Fruit fly (Drosophila melanogaster) whole organism, pupa: Measurements from ENCODE around the gene CG2604.

Experiments
- CG10348 ChIP-seq: fragments of 200-800 bp; sonication (Bioruptor generic); IDR thresholded peaks from 2 replicates; pipeline ENCODE4 v1.3.6; 2022; ENCODE audit warnings: missing biosample characterization, missing genetic modification characterization
- CG12605 ChIP-seq: fragments of 200-800 bp; sonication (Bioruptor generic); IDR thresholded peaks from 2 replicates; pipeline ENCODE4 v1.3.6; 2022; ENCODE audit warnings: missing biosample characterization, missing genetic modification characterization
- CG13204 ChIP-seq: fragments of 200-800 bp; sonication (Bioruptor generic); optimal IDR thresholded peaks from 2 replicates; lab custom pipeline; 2018; ENCODE audit warnings: missing biosample characterization, mild to moderate bottlenecking, missing genetic modification characterization, moderate library complexity
- CG14655 ChIP-seq: fragments of 200-800 bp; sonication (Bioruptor generic); optimal IDR thresholded peaks from 3 replicates; lab custom pipeline; 2017; ENCODE audit warnings: mild to moderate bottlenecking, missing biosample characterization, missing genetic modification reagents, missing genetic modification characterization
- CG15710 ChIP-seq: fragments of 200-800 bp; sonication (Bioruptor generic); optimal IDR thresholded peaks from 2 replicates; lab custom pipeline; 2018; ENCODE audit warnings: missing biosample characterization, mild to moderate bottlenecking, missing genetic modification characterization, moderate library complexity
- CG17806 ChIP-seq: fragments of 200-800 bp; sonication (Bioruptor generic); optimal IDR thresholded peaks from 2 replicates; lab custom pipeline; 2018; ENCODE audit warnings: missing biosample characterization, mild to moderate bottlenecking, missing genetic modification characterization, moderate library complexity
- CG32121 ChIP-seq: fragments of 200-800 bp; sonication (Bioruptor generic); IDR thresholded peaks from 2 replicates; pipeline ENCODE4 v1.3.6; 2022; ENCODE audit warnings: missing biosample characterization, missing genetic modification characterization
- CG34367 ChIP-seq: fragments of 200-800 bp; sonication (Bioruptor generic); optimal IDR thresholded peaks from 2 replicates; lab custom pipeline; 2018; ENCODE audit warnings: missing biosample characterization, mild to moderate bottlenecking, missing genetic modification characterization
- CG4496 ChIP-seq: fragments of 200-800 bp; sonication (Bioruptor generic); IDR thresholded peaks from 3 replicates; pipeline ENCODE4 v1.3.6; 2022; ENCODE audit warnings: missing biosample characterization, missing genetic modification characterization
- CG8159 ChIP-seq: fragments of 200-800 bp; sonication (Bioruptor generic); optimal IDR thresholded peaks from 3 replicates; lab custom pipeline; 2018; ENCODE audit warnings: missing biosample characterization, mild to moderate bottlenecking, missing genetic modification characterization, moderate library complexity
- CG8301 ChIP-seq: fragments of 200-800 bp; sonication (Bioruptor generic); optimal IDR thresholded peaks from 2 replicates; lab custom pipeline; 2018; ENCODE audit warnings: missing biosample characterization, mild to moderate bottlenecking, missing genetic modification characterization
- CG9948 ChIP-seq: fragments of 200-800 bp; sonication (Bioruptor generic); optimal IDR thresholded peaks from 2 replicates; lab custom pipeline; 2018; ENCODE audit warnings: missing biosample characterization, mild to moderate bottlenecking, missing genetic modification characterization, moderate library complexity
- D1 ChIP-seq: fragments of 200-800 bp; sonication (Bioruptor generic); optimal IDR thresholded peaks from 2 replicates; lab custom pipeline; 2018; ENCODE audit warnings: missing biosample characterization, mild to moderate bottlenecking, missing genetic modification characterization, moderate library complexity
- EcR ChIP-seq: fragments of 200-800 bp; sonication (Bioruptor generic); optimal IDR thresholded peaks from 3 replicates; lab custom pipeline; 2019; ENCODE audit warnings: missing biosample characterization, missing genetic modification characterization, mild to moderate bottlenecking, moderate library complexity, missing genetic modification reagents
- Ets98B ChIP-seq: fragments of 200-800 bp; sonication (Bioruptor generic); IDR thresholded peaks from 2 replicates; pipeline ENCODE4 v1.3.6; 2022; ENCODE audit warnings: missing biosample characterization, missing genetic modification characterization
- Pif1A ChIP-seq: fragments of 200-800 bp; sonication (Bioruptor generic); optimal IDR thresholded peaks from 3 replicates; lab custom pipeline; 2016; ENCODE audit warnings: missing biosample characterization, missing genetic modification characterization
- Pif1B ChIP-seq: fragments of 200-800 bp; sonication (Bioruptor generic); optimal IDR thresholded peaks from 3 replicates; lab custom pipeline; 2016; ENCODE audit warnings: missing biosample characterization, missing genetic modification characterization
- Snoo ChIP-seq: fragments of 200-800 bp; sonication (Bioruptor generic); optimal IDR thresholded peaks from 3 replicates; lab custom pipeline; 2017; ENCODE audit warnings: missing biosample characterization, mild to moderate bottlenecking, missing genetic modification characterization, inconsistent platforms
- fd96Ca ChIP-seq: fragments of 200-800 bp; sonication (Bioruptor generic); IDR thresholded peaks from 3 replicates; pipeline ENCODE4 v1.3.6; 2022; ENCODE audit warnings: missing biosample characterization, missing genetic modification characterization
- gl ChIP-seq: fragments of 200-800 bp; sonication (Bioruptor generic); optimal IDR thresholded peaks from 2 replicates; lab custom pipeline; 2018; ENCODE audit warnings: missing biosample characterization, mild to moderate bottlenecking, missing genetic modification characterization
- rn ChIP-seq: fragments of 200-800 bp; sonication (Bioruptor generic); IDR thresholded peaks from 2 replicates; pipeline ENCODE4 v1.3.6; 2022; ENCODE audit warnings: missing biosample characterization, missing genetic modification characterization

Gene CG2604

DNA sequence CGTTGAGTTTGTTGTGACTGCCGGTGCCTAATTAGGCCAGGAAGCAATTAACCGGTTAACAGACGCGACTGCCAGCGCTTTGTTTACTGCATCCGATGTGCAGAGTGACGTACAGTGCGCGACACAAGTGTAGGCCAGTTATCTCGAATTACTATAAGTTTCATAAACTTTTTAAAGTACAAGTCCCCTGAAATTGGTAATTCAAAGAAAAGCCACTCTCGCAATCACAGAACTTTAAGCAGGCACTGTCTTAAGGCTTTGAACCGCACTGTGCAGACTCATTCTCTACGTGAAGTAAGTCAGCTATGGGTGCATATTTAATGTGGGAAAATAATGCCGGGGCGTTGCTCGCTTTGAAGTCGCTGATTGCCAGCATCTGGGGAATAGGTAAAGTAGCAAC lies 13.7 kb downstream of the CG2604 start:
- TF ChIP-seq rn (GFP tag; lab: Robert Waterston, UW) (peak; percentile 80; the same call in 1 of the 2 replicates), CG17806 (peak; percentile 87), gl (peak; percentile 81), Ets98B (GFP tag; lab: Robert Waterston, UW) (peak; percentile 95), CG4496 (GFP tag; lab: Robert Waterston, UW) (peak; percentile 96), CG13204 (GFP tag; lab: Kevin White, UChicago) (peak; percentile 74), fd96Ca (GFP tag; lab: Robert Waterston, UW) (peak; percentile 94), CG9948 (tag; lab: Kevin White, UChicago) (peak; percentile 79), CG34367 (peak; percentile 86), CG14655 (peak; percentile 89), Snoo (peak; percentile 76), Pif1B (GFP tag; lab: Kevin White, UChicago) (peak; percentile 87), CG12605 (GFP tag; lab: Robert Waterston, UW) (peak; percentile 91), Pif1A (peak; percentile 93), EcR (GFP tag; lab: Kevin White, UChicago) (peak; percentile 43), CG10348 (peak; percentile 77), CG8301 (tag; lab: Kevin White, UChicago) (peak; percentile 92), CG8159 (tag; lab: Kevin White, UChicago) (peak; percentile 87), CG32121 (peak; percentile 93), CG15710 (tag; lab: Kevin White, UChicago) (peak; percentile 90), D1 (tag; lab: Kevin White, UChicago) (peak; percentile 29)

DNA sequence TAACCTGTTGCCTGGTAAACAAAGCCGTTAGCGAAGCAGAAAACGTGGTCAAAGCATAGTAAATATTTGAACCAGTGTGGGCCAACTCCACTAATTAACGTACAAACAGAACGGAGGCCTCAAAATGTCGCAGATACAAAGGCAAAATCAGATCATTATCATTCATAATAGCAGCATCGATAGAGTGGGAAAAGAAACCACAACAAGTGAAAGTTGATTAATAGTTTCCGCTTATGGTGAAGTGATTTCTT lies 15.1 kb downstream of the CG2604 start:
- TF ChIP-seq gl: no peak
- no peak for TF ChIP-seq CG4496 (GFP tag; lab: Robert Waterston, UW)
- TF ChIP-seq CG9948 (tag; lab: Kevin White, UChicago): no peak
- TF ChIP-seq CG32121: no peak

DNA sequence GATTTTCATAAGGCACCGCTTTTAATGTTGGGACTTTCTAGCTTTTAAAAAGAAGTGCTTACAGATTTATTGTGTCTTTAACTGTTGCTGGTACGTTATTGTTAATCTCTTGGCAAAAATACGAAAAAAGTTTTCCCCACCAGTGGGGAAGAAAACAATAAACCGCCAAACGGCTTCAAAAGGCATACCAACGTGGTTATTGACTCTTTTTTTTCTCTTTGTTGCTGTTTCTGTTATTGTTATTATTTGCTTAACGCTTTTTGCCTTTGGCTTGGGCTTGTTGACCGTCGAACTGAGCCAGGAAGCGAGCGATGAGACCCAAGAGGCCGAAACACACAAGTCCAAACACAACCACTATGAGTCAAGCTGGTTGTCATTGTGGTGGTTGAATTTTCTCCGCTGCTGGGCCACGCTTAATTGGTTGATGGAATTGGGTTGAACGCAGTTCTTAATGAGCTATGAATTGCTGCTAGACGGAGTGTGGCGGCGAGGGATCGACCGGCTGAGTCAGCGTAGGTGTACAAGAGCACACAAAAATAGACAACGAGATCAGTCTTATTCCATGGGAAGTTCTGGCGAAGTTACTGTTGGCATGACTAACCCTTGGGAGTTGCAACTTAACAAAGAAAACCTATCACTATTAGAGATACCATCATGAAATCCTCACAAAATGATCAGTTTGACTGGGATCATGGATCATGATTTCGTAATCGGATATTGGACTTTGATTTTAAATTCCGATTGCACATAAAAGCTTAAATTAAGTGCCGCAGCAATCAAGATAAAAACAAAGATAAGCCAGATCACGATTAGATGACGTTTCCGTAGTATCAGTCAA lies 15.7 kb downstream of the CG2604 start:
- TF ChIP-seq D1 (tag; lab: Kevin White, UChicago): no peak
- no peak for TF ChIP-seq CG12605 (GFP tag; lab: Robert Waterston, UW)
- peak; percentile 11 for TF ChIP-seq EcR (GFP tag; lab: Kevin White, UChicago)
- TF ChIP-seq CG8301 (tag; lab: Kevin White, UChicago): no peak

DNA sequence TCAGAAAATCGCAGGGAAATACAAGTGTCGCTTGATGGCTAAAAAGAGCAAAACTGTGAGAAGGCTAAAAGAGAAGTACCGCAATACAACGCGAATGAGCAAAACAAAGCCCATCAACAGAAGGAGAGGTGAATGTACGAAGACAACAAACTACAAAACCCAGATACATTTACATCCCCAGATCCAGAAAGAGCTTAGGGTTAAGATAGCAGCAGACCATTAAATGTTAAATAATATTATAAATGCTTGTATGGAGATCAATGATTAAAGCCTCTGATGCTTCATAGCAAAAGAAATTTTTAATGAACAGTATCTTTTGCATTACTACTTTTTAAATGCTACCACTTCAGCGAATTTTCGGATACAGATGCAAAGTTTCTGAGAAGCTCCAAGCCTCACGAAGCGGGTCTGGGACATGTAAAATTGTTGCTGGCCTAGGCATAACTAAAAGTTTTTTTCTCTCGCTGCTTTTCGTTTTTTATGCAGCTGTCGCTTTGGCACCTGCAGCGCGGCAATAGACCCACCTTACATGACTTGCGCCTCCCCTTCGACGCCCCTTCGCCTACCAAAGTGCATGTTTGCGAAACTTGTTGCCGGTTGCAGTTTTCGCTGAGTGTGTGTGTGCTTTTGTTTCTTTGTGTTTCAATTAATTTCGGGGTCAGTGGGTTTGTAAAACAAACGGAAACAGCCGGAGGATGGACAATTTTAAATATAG lies 17.7 kb downstream of the CG2604 start:
- no peak for TF ChIP-seq Pif1A
- TF ChIP-seq CG4496 (GFP tag; lab: Robert Waterston, UW): peak; percentile 55; the same call in 2 of the 3 replicates
- peak; percentile 83 for TF ChIP-seq EcR (GFP tag; lab: Kevin White, UChicago)
- no peak for TF ChIP-seq CG13204 (GFP tag; lab: Kevin White, UChicago)
- no peak; the same call in 2 of the 3 replicates for TF ChIP-seq fd96Ca (GFP tag; lab: Robert Waterston, UW)
- TF ChIP-seq CG8159 (tag; lab: Kevin White, UChicago): no peak
- no peak for TF ChIP-seq CG34367
- no peak for TF ChIP-seq CG10348
- no peak for TF ChIP-seq rn (GFP tag; lab: Robert Waterston, UW)
- TF ChIP-seq CG12605 (GFP tag; lab: Robert Waterston, UW): no peak
- TF ChIP-seq CG17806: no peak
- TF ChIP-seq CG32121: peak; percentile 25; the same call in 1 of the 2 replicates
- TF ChIP-seq Ets98B (GFP tag; lab: Robert Waterston, UW): peak; percentile 36; the same call in 1 of the 2 replicates

DNA sequence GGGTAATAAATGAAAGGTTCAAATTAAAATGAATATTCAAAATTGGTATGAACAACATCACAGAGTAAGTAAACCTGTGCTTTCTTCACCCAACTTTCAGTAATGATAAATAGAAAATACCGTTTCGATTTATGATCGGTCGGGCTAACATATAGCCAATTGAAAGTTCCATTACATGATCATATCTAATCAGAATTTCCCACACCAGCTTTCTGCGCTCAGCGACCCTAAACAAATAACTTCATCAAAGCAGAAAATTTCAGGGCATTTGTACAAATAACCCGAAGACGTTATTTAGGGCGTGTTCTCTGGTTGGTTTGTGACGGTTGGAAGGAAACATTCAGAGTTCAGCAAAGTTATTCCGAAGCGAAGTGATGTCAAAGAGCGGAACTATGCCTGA lies 19.4 kb downstream of the CG2604 start:
- no peak for TF ChIP-seq CG8159 (tag; lab: Kevin White, UChicago)
- no peak for TF ChIP-seq CG13204 (GFP tag; lab: Kevin White, UChicago)
- TF ChIP-seq D1 (tag; lab: Kevin White, UChicago): no peak
- TF ChIP-seq CG8301 (tag; lab: Kevin White, UChicago): no peak
- no peak for TF ChIP-seq Pif1A
- no peak for TF ChIP-seq Ets98B (GFP tag; lab: Robert Waterston, UW)
- TF ChIP-seq CG14655: no peak
- TF ChIP-seq CG12605 (GFP tag; lab: Robert Waterston, UW): no peak
- TF ChIP-seq CG32121: no peak
- TF ChIP-seq CG17806: no peak
- TF ChIP-seq CG34367: no peak
- no peak for TF ChIP-seq CG10348
- TF ChIP-seq CG4496 (GFP tag; lab: Robert Waterston, UW): no peak
- no peak for TF ChIP-seq fd96Ca (GFP tag; lab: Robert Waterston, UW)

DNA sequence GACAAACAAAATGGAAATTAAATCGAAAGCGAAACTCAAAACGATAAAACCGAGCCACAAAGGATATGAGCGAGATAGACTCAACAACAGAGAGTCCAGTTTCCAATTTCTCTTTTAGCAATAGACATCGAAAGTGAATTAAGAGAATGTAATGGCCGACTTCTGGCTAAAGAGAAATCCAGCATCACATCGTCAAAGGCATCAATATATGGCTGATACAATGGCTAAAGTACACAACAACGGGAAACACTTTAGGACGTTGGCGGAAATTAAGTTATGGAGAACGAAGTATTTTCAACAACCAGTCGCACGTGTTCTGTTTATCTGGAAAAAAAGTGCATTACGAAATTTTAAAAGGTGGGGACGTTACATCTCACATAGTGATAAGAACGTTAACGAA lies 23.6 kb downstream of the CG2604 start:
- no peak for TF ChIP-seq Pif1A
- no peak for TF ChIP-seq EcR (GFP tag; lab: Kevin White, UChicago)
- no peak for TF ChIP-seq Ets98B (GFP tag; lab: Robert Waterston, UW)
- TF ChIP-seq rn (GFP tag; lab: Robert Waterston, UW): no peak
- TF ChIP-seq Snoo: no peak
- TF ChIP-seq CG34367: no peak
- TF ChIP-seq CG12605 (GFP tag; lab: Robert Waterston, UW): no peak
- no peak for TF ChIP-seq CG15710 (tag; lab: Kevin White, UChicago)
- TF ChIP-seq CG4496 (GFP tag; lab: Robert Waterston, UW): no peak
- no peak for TF ChIP-seq fd96Ca (GFP tag; lab: Robert Waterston, UW)
- TF ChIP-seq, all 21 proteins: peak for 0
